Worm (Caenorhabditis elegans) whole organism, mixed stage, embryonic: ENCODE measurements around the gene fbxb-108.

Experiments used
- cnd-1 ChIP-seq: fragments of 200-800 bp; sonication (Bioruptor generic); optimal IDR thresholded peaks from 2 replicates; lab custom pipeline; 2018; ENCODE audit warnings: mild to moderate bottlenecking, missing genetic modification characterization, missing compliant biosample characterization
- lin-13 ChIP-seq: fragments of 150-350 bp; optimal IDR thresholded peaks from 2 replicates; lab custom pipeline; 2014; ENCODE audit warnings: missing biosample characterization, missing genetic modification characterization
- nhr-12 ChIP-seq: fragments of 150-350 bp; optimal IDR thresholded peaks from 2 replicates; lab custom pipeline; 2014; ENCODE audit warnings: missing biosample characterization, missing genetic modification characterization
- nhr-237 ChIP-seq: fragments of 150-350 bp; optimal IDR thresholded peaks from 2 replicates; lab custom pipeline; 2014; ENCODE audit warnings: missing biosample characterization, missing genetic modification characterization
- nhr-28 ChIP-seq: fragments of 150-350 bp; optimal IDR thresholded peaks from 2 replicates; lab custom pipeline; 2014; ENCODE audit warnings: missing biosample characterization, missing genetic modification characterization
- unc-39 ChIP-seq: fragments of 150-350 bp; optimal IDR thresholded peaks from 2 replicates; lab custom pipeline; 2014; ENCODE audit warnings: missing biosample characterization, missing genetic modification characterization
- unc-62 ChIP-seq: fragments of 150-350 bp; optimal IDR thresholded peaks from 2 replicates; lab custom pipeline; 2014; ENCODE audit warnings: missing biosample characterization, missing genetic modification reagents, missing genetic modification characterization

DNA sequence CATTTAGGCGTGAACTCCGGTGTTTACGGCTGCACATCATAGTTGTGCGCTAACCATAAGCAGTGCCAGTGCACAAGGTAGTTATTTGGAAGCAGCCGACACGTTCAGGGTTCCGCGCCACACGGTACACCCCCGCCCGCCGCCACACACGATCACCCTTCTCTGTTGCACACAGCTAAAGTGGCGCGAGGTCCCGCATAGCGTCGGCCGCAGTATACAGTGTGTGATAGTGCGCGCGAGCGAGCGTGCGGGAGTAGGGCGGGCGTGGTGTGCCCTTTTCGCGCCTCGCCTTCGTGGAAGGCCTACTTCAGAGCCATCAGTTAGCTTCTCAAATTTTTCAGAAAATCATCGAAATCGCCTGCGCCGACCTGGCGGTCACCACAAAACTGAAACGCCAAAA is 27.8 kb upstream of the fbxb-108 start:
- TF ChIP-seq lin-13 (tag; lab: Kevin White, UChicago): no peak
- no peak for TF ChIP-seq nhr-237 (tag; lab: Kevin White, UChicago)
- no peak for TF ChIP-seq nhr-28
- no peak for TF ChIP-seq nhr-12
- no peak for TF ChIP-seq unc-62 (GFP tag; lab: Kevin White, UChicago)
- TF ChIP-seq cnd-1 (tag; lab: Kevin White, UChicago): no peak
- TF ChIP-seq unc-39 (tag; lab: Kevin White, UChicago): no peak
